Worm (Caenorhabditis elegans): ENCODE results near the gene ubl-1.

DNA sequence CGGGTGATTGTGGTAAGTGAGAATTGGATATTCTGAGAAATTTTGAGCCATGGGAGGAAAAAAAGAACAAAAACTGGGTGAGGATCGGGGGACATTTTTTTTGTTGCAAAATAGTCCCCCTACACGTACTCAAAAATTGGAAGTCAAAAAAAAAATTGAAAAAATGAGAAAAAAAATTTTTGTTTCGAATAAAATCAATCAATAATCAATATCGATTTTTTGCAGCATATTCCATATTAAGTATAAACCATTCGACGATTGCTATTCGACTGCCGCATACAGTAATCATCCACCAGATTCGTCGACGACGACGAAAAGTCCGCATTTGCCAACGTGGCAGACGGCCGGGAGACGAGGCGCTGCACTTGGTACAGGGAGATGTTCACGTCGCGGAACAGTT is 44.5 kb downstream of the ubl-1 start:
- TF ChIP-seq zip-4 (GFP tag; optimal IDR thresholded peaks at IDR 0.05) (no peak), aly-2 (tag; optimal IDR thresholded peaks at IDR 0.05) (no peak), dpl-1 (GFP tag; optimal IDR thresholded peaks at IDR 0.05) (no peak), egl-13 (tag; optimal IDR thresholded peaks at IDR 0.05) (no peak), mep-1 (tag; optimal IDR thresholded peaks at IDR 0.05) (no peak), ztf-4 (tag; optimal IDR thresholded peaks at IDR 0.05) (no peak)
